Worm (Caenorhabditis elegans): ENCODE results near the gene scpl-4.

scpl-4 gene

DNA sequence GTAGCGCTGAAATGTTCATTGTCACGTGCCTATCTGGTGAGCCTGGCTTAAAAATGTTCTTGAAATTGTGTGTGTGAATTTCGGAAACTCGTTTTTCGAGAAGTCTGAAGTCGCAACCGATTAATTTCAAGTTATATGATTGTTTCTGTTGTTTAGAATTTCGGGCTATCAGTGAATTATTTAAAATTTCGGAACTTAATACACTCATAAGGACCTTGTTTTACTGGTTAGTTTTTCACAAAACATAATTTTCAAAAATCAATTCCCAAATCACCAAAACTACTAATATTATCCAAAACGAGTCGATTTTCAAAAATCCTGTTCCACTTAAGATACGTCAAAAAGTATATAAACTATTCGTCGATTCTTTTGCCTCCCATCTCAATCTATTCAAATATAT, 31.6 kb downstream of the scpl-4 start:
- TF ChIP-seq T23F11.4 (GFP tag; optimal IDR thresholded peaks at IDR 0.05) (no peak), hlh-8 (tag; optimal IDR thresholded peaks at IDR 0.05) (no peak), hlh-6 (tag; optimal IDR thresholded peaks at IDR 0.05) (no peak), unc-55 (GFP tag; optimal IDR thresholded peaks at IDR 0.05) (no peak), madf-2 (tag; optimal IDR thresholded peaks at IDR 0.05) (no peak), ceh-22 (tag; optimal IDR thresholded peaks at IDR 0.05) (no peak), C08G9.2 (tag; optimal IDR thresholded peaks at IDR 0.05) (no peak), hlh-13 (GFP tag; optimal IDR thresholded peaks at IDR 0.05) (no peak), unc-3 (GFP tag; conservative IDR thresholded peaks at IDR 0.05) (no peak), unc-3 (tag; optimal IDR thresholded peaks at IDR 0.05) (no peak), tbx-7 (tag; optimal IDR thresholded peaks at IDR 0.05) (no peak), F13H6.1 (tag; optimal IDR thresholded peaks at IDR 0.05) (no peak), dve-1 (tag; optimal IDR thresholded peaks at IDR 0.05) (no peak)

DNA sequence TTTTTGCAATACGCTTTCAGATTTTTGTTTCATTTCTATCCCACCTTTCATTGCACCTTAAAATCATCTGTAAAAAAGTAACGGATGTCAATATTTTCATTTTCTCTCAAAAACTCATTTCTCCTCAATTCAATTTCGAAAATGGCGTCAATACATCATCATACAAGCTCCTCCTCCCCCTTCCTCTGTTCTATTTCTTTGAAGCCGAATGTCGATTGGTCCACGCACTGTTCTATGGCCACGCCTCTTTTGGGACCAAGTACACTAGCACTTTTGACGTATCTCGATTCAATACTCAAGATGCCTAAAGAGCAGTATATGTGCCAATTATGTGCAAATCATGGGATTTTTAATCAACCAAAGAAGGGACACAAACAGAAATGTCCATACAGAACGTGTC, 33.9 kb downstream of the scpl-4 start, which contains the start of gene mab-23:
TSS of gene mab-23 (plus strand) at position 301 of the 400 bp plus-strand sequence.
- TF ChIP-seq ceh-9 (tag; optimal IDR thresholded peaks at IDR 0.05) (no peak), odd-2 (tag; optimal IDR thresholded peaks at IDR 0.05) (no peak)

DNA sequence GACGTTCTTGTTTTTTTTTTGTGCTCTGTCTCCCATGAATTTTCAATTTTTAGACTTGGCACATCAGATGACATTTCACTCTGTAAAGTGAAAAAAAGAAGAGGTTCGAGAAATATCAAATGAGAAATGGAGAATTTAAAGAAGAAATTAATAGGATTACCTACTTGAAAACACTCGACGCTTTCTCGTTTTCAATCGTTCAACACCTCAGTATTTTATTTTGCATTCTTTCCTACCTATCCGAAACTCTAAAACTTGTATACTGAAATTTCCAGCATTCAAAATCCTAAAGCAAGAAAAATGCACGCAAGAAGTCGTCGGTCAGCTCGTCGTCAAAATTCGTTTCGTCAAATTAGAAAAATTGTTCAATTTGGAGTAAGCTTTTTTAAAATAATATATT, 36.8 kb downstream of the scpl-4 start, which contains the start of gene kvs-2:
TSS of gene kvs-2 (plus strand) at position 301 of the 400 bp plus-strand sequence.
- TF ChIP-seq che-1 (tag; optimal IDR thresholded peaks at IDR 0.05) = no peak
- no peak for TF ChIP-seq fkh-10 (GFP tag; optimal IDR thresholded peaks at IDR 0.05)
- no peak for TF ChIP-seq ceh-9 (tag; optimal IDR thresholded peaks at IDR 0.05)
- no peak for TF ChIP-seq sox-2 (GFP tag; IDR thresholded peaks at IDR 0.05)
- no peak for TF ChIP-seq ceh-6 (GFP tag; optimal IDR thresholded peaks at IDR 0.05)
- TF ChIP-seq dve-1 (tag; optimal IDR thresholded peaks at IDR 0.05) = no peak
- no peak for TF ChIP-seq unc-3 (GFP tag; conservative IDR thresholded peaks at IDR 0.05)
- TF ChIP-seq unc-3 (tag; optimal IDR thresholded peaks at IDR 0.05) = no peak
- no peak for TF ChIP-seq ceh-31 (tag; optimal IDR thresholded peaks at IDR 0.05)
- no peak for TF ChIP-seq ceh-30 (tag; optimal IDR thresholded peaks at IDR 0.05)
- no peak for TF ChIP-seq tbx-2 (tag; optimal IDR thresholded peaks at IDR 0.05)
- no peak for TF ChIP-seq gmeb-2 (tag; optimal IDR thresholded peaks at IDR 0.05)
- no peak for TF ChIP-seq ttx-3 (tag; optimal IDR thresholded peaks at IDR 0.05)
- TF ChIP-seq rnt-1 (tag; optimal IDR thresholded peaks at IDR 0.05) = no peak
- no peak for TF ChIP-seq pat-9 (tag; optimal IDR thresholded peaks at IDR 0.05)

- TF ChIP-seq unc-42 (tag; optimal IDR thresholded peaks at IDR 0.05) (peak; percentile 52), ets-4 (tag; optimal IDR thresholded peaks at IDR 0.05) (no peak)
These were observed 42.1 kb downstream of the scpl-4 start for ce11 chrV:10640977-10641376.

DNA sequence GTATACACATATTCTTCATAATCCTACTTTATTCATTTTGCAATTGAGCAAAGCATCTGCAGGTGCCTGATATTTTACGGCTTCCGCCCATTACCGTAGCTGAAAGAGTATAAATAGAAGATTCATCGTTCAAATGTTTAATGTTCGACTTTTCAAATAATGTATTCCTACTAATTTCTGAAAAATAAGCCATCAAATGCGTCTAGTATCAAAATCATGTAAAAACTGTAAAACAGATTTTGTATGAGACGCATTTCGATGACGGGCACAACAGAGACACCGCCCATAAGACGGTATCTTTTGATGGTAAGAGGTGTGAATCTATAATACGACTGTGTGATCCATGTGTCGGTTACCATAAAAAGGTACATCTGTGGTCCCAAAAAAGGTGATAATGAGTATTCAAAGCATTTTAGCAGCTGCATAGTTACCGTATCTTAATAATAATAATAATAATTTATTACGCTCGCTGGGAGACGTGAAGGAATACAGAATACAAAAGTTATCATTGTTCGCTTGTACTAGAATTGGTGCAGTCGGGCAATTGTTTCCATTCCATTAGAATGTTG, 48.2 kb downstream of the scpl-4 start, which contains the start of the genes C32C4.3 and C32C4.16:
TSS of gene C32C4.3 (minus strand) at position 101 of the 569 bp plus-strand sequence.
TSS of gene C32C4.16 (plus strand) at position 519 of the 569 bp plus-strand sequence.
- TF ChIP-seq lin-11 (tag; optimal IDR thresholded peaks at IDR 0.05) (no peak), nhr-11 (tag; optimal IDR thresholded peaks at IDR 0.05) (no peak), sox-4 (tag; optimal IDR thresholded peaks at IDR 0.05) (no peak), hlh-13 (GFP tag; optimal IDR thresholded peaks at IDR 0.05) (no peak), K09A11.1 (tag; optimal IDR thresholded peaks at IDR 0.05; ENCODE audit: insufficient read depth) (no peak), npax-4 (tag; optimal IDR thresholded peaks at IDR 0.05) (no peak), rnt-1 (tag; optimal IDR thresholded peaks at IDR 0.05) (no peak), eyg-1 (tag; optimal IDR thresholded peaks at IDR 0.05) (no peak), mec-3 (tag; optimal IDR thresholded peaks at IDR 0.05; ENCODE audit: borderline replicate concordance) (no peak), tbx-2 (tag; optimal IDR thresholded peaks at IDR 0.05) (no peak), ama-1 (optimal IDR thresholded peaks at IDR 0.05) (no peak)

Data from whole organism, late embryonic.